Fruit fly (Drosophila melanogaster): ENCODE data around the gene Cht7.

Gene Cht7

dm6 chr3L:3052110-3052871 is 54.5 kb downstream of the Cht7 start, which contains the start of gene CG1271 (continued):
- peak; percentile 59 for TF ChIP-seq pho (GFP tag; optimal IDR thresholded peaks at IDR 0.05)
- no peak for TF ChIP-seq nerfin-2 (GFP tag; IDR thresholded peaks at IDR 0.05; ENCODE audit: partially characterized antibody)
- TF ChIP-seq CG4707 (GFP tag; optimal IDR thresholded peaks at IDR 0.05) = no peak
- no peak for TF ChIP-seq CG10431 (GFP tag; optimal IDR thresholded peaks at IDR 0.05)
- TF ChIP-seq D (optimal IDR thresholded peaks at IDR 0.05) = no peak
- peak; percentile 25 for TF ChIP-seq D (GFP tag; optimal IDR thresholded peaks at IDR 0.05)
- peak; percentile 15; the same call in 1 of the 2 replicates for TF ChIP-seq wdn (GFP tag; IDR thresholded peaks at IDR 0.05)
- no peak for TF ChIP-seq Oli (tag; optimal IDR thresholded peaks at IDR 0.05)
- peak; percentile 55 for TF ChIP-seq Hsf (GFP tag; optimal IDR thresholded peaks at IDR 0.05)
- TF ChIP-seq CG9817 (tag; optimal IDR thresholded peaks at IDR 0.05) = peak; percentile 45
- TF ChIP-seq btn (GFP tag; optimal IDR thresholded peaks at IDR 0.05) = no peak
- no peak for TF ChIP-seq CG9876 (GFP tag; optimal IDR thresholded peaks at IDR 0.05)
- peak; percentile 59 for TF ChIP-seq CG15601 (tag; optimal IDR thresholded peaks at IDR 0.05)
- peak; percentile 57 for TF ChIP-seq CG13424 (tag; optimal IDR thresholded peaks at IDR 0.05)
- TF ChIP-seq bab2 (GFP tag; optimal IDR thresholded peaks at IDR 0.05) = peak; percentile 72
- no peak for TF ChIP-seq CG10321 (GFP tag; IDR thresholded peaks at IDR 0.05)
- no peak for TF ChIP-seq CG14860 (GFP tag; IDR thresholded peaks at IDR 0.05; ENCODE audit: partially characterized antibody)
- TF ChIP-seq gfzf (GFP tag; optimal IDR thresholded peaks at IDR 0.05) = peak; percentile 59
- no peak for TF ChIP-seq bbx (GFP tag; IDR thresholded peaks at IDR 0.05; ENCODE audit: partially characterized antibody)
- TF ChIP-seq Bteb2 (GFP tag; optimal IDR thresholded peaks at IDR 0.05) = peak; percentile 61
- TF ChIP-seq br (optimal IDR thresholded peaks at IDR 0.05) = no peak
- no peak for TF ChIP-seq ara (GFP tag; IDR thresholded peaks at IDR 0.05)
- TF ChIP-seq CG12155 (GFP tag; optimal IDR thresholded peaks at IDR 0.05) = peak; percentile 52
- no peak for TF ChIP-seq CG8388 (GFP tag; optimal IDR thresholded peaks at IDR 0.05)
- TF ChIP-seq Dfd (GFP tag; optimal IDR thresholded peaks at IDR 0.05) = no peak
- TF ChIP-seq CG6272 (GFP tag; IDR thresholded peaks at IDR 0.05) = 0 out of 2 replicates have a peak, but pooled peaks have one; percentile 37
- TF ChIP-seq gsb (GFP tag; IDR thresholded peaks at IDR 0.05) = peak; percentile 26; the same call in 1 of the 2 replicates
- TF ChIP-seq maf-S (GFP tag; optimal IDR thresholded peaks at IDR 0.05) = peak; percentile 59
- peak; percentile 47 for TF ChIP-seq MBD-R2 (GFP tag; IDR thresholded peaks at IDR 0.05)
- peak; percentile 93 for TF ChIP-seq sug (tag; optimal IDR thresholded peaks at IDR 0.05)
- TF ChIP-seq cwo (GFP tag; optimal IDR thresholded peaks at IDR 0.05) = peak; percentile 84
- TF ChIP-seq Mad (GFP tag; optimal IDR thresholded peaks at IDR 0.05) = peak; percentile 61
- peak; percentile 5 for TF ChIP-seq CG17802 (tag; optimal IDR thresholded peaks at IDR 0.05)
- TF ChIP-seq Dad (GFP tag; optimal IDR thresholded peaks at IDR 0.05) = peak; percentile 83
- peak; percentile 39; the same call in 1 of the 4 replicates for TF ChIP-seq Gug (GFP tag; IDR thresholded peaks at IDR 0.05)
- TF ChIP-seq CG15514 (GFP tag; optimal IDR thresholded peaks at IDR 0.05) = peak; percentile 86
- peak; percentile 74 for TF ChIP-seq CG17361 (GFP tag; IDR thresholded peaks at IDR 0.05)
- peak; percentile 81 for TF ChIP-seq CG10543 (GFP tag; optimal IDR thresholded peaks at IDR 0.05)
- no peak for TF ChIP-seq Awh (GFP tag; IDR thresholded peaks at IDR 0.05)
- TF ChIP-seq sd (tag; optimal IDR thresholded peaks at IDR 0.05) = peak; percentile 19
- 0 out of 3 replicates have a peak, but pooled peaks have one; percentile 30 for TF ChIP-seq vnd (GFP tag; IDR thresholded peaks at IDR 0.05; ENCODE audit: partially characterized antibody)
- peak; percentile 28 for TF ChIP-seq Bdp1 (GFP tag; optimal IDR thresholded peaks at IDR 0.05)
- TF ChIP-seq dysf (GFP tag; IDR thresholded peaks at IDR 0.05) = peak; percentile 69; the same call in 2 of the 3 replicates
- TF ChIP-seq pzg (GFP tag; optimal IDR thresholded peaks at IDR 0.05) = peak; percentile 88
- TF ChIP-seq CG4424 (GFP tag; optimal IDR thresholded peaks at IDR 0.05) = peak; percentile 56
- peak; percentile 74 for TF ChIP-seq mirr (GFP tag; optimal IDR thresholded peaks at IDR 0.05)
- TF ChIP-seq eve (GFP tag; optimal IDR thresholded peaks at IDR 0.05) = no peak
- peak; percentile 68 for TF ChIP-seq lmd (GFP tag; IDR thresholded peaks at IDR 0.05)
- peak; percentile 56 for TF ChIP-seq CG18262 (tag; optimal IDR thresholded peaks at IDR 0.05)
- peak; percentile 92 for TF ChIP-seq grn (GFP tag; optimal IDR thresholded peaks at IDR 0.05)

Data from whole organism, embryonic.